Worm (Caenorhabditis elegans) whole organism, L3 larva: ENCODE measurements around the gene orc-4.

Experiments
- R02D3.7 ChIP-seq: fragments of 150-350 bp; optimal IDR thresholded peaks from 2 replicates; lab custom pipeline; 2014; ENCODE audit warnings: missing biosample characterization, missing genetic modification characterization
- aly-2 ChIP-seq: fragments of 150-350 bp; optimal IDR thresholded peaks from 2 replicates; lab custom pipeline; 2014; ENCODE audit warnings: missing biosample characterization, missing genetic modification characterization
- ceh-28 ChIP-seq: fragments of 150-350 bp; optimal IDR thresholded peaks from 2 replicates; lab custom pipeline; 2014; ENCODE audit warnings: missing biosample characterization, missing genetic modification reagents, missing genetic modification characterization
- daf-12 ChIP-seq: fragments of 150-350 bp; optimal IDR thresholded peaks from 2 replicates; lab custom pipeline; 2014; ENCODE audit warnings: missing biosample characterization, missing genetic modification reagents, missing genetic modification characterization
- egl-27 ChIP-seq: sonication (generic microtip); optimal IDR thresholded peaks from 4 replicates; lab custom pipeline; 2017; ENCODE audit warnings: missing biosample characterization, missing genetic modification reagents, missing genetic modification characterization
- egl-5 ChIP-seq: fragments of 150-350 bp; optimal IDR thresholded peaks from 2 replicates; lab custom pipeline; 2017; ENCODE audit warnings: missing biosample characterization, missing genetic modification reagents, missing genetic modification characterization, inconsistent platforms
- elt-1 ChIP-seq: fragments of 150-350 bp; optimal IDR thresholded peaks from 2 replicates; lab custom pipeline; 2014; ENCODE audit warnings: missing biosample characterization, missing genetic modification characterization
- elt-2 ChIP-seq: sonication (generic microtip); optimal IDR thresholded peaks from 2 replicates; lab custom pipeline; 2016; ENCODE audit warnings: missing genetic modification reagents, mild to moderate bottlenecking, missing genetic modification characterization, missing compliant biosample characterization
- elt-3 ChIP-seq, 3 experiments: fragments of 150-350 bp in 1 of 3; sonication (generic microtip) in 2 of 3; optimal IDR thresholded peaks; 2 replicates in 2 of 3; 4 replicates in 1 of 3; lab custom pipeline; 2014 to 2017; ENCODE audit warnings: missing biosample characterization in 3 of 3, missing genetic modification characterization in 3 of 3
- eor-1 ChIP-seq, 2 experiments: fragments of 150-350 bp; optimal IDR thresholded peaks; 2 replicates each; lab custom pipeline; 2014 to 2018; ENCODE audit warnings: missing biosample characterization in 2 of 2, missing genetic modification characterization in 2 of 2
- fkh-10 ChIP-seq: sonication (generic microtip); optimal IDR thresholded peaks from 2 replicates; lab custom pipeline; 2017; ENCODE audit warnings: missing biosample characterization, missing genetic modification reagents, missing genetic modification characterization
- fkh-2 ChIP-seq: fragments of 150-350 bp; optimal IDR thresholded peaks from 2 replicates; lab custom pipeline; 2014; ENCODE audit warnings: missing biosample characterization, missing genetic modification reagents, missing genetic modification characterization
- fos-1 ChIP-seq: fragments of 150-350 bp; optimal IDR thresholded peaks from 2 replicates; lab custom pipeline; 2014; ENCODE audit warnings: missing biosample characterization, missing genetic modification characterization
- hmg-11 ChIP-seq: sonication (generic microtip); optimal IDR thresholded peaks from 2 replicates; lab custom pipeline; 2016; ENCODE audit warnings: missing genetic modification characterization, missing compliant biosample characterization
- jun-1 ChIP-seq: fragments of 150-350 bp; optimal IDR thresholded peaks from 2 replicates; lab custom pipeline; 2014; ENCODE audit warnings: missing biosample characterization, missing genetic modification reagents, missing genetic modification characterization
- lin-15B ChIP-seq: fragments of 150-350 bp; optimal IDR thresholded peaks from 2 replicates; lab custom pipeline; 2014; ENCODE audit warnings: missing biosample characterization, missing genetic modification characterization
- lin-39 ChIP-seq: fragments of 150-350 bp; optimal IDR thresholded peaks from 2 replicates; lab custom pipeline; 2018; ENCODE audit warnings: missing biosample characterization, missing genetic modification reagents, missing genetic modification characterization
- lsy-12 ChIP-seq: sonication (generic microtip); optimal IDR thresholded peaks from 2 replicates; lab custom pipeline; 2016; ENCODE audit warnings: mild to moderate bottlenecking, missing genetic modification characterization, missing compliant biosample characterization
- mdl-1 ChIP-seq: fragments of 150-350 bp; optimal IDR thresholded peaks from 2 replicates; lab custom pipeline; 2014; ENCODE audit warnings: missing biosample characterization, missing genetic modification characterization
- mml-1 ChIP-seq: fragments of 150-350 bp; sonication (generic microtip); optimal IDR thresholded peaks from 3 replicates; lab custom pipeline; 2014; ENCODE audit warnings: missing biosample characterization, missing genetic modification characterization
- nfya-1 ChIP-seq: sonication (generic microtip); optimal IDR thresholded peaks from 2 replicates; lab custom pipeline; 2017; ENCODE audit warnings: missing genetic modification characterization, mild to moderate bottlenecking, missing compliant biosample characterization, antibody characterized with exemption, moderate library complexity; ENCODE audit not compliant: insufficient read depth
- nhr-11 ChIP-seq: fragments of 150-350 bp; optimal IDR thresholded peaks from 2 replicates; lab custom pipeline; 2014; ENCODE audit warnings: missing biosample characterization, missing genetic modification characterization
- nhr-12 ChIP-seq: fragments of 150-350 bp; optimal IDR thresholded peaks from 2 replicates; lab custom pipeline; 2014; ENCODE audit warnings: missing biosample characterization, missing genetic modification characterization
- nhr-237 ChIP-seq: fragments of 150-350 bp; optimal IDR thresholded peaks from 2 replicates; lab custom pipeline; 2014; ENCODE audit warnings: missing biosample characterization, missing genetic modification characterization
- nhr-28 ChIP-seq: fragments of 150-350 bp; optimal IDR thresholded peaks from 2 replicates; lab custom pipeline; 2014; ENCODE audit warnings: missing biosample characterization, missing genetic modification characterization
- nhr-43 ChIP-seq: sonication (generic microtip); optimal IDR thresholded peaks from 2 replicates; lab custom pipeline; 2016; ENCODE audit warnings: mild to moderate bottlenecking, missing genetic modification characterization, missing compliant biosample characterization; ENCODE audit not compliant: poor library complexity, severe bottlenecking
- nhr-67 ChIP-seq: fragments of 150-350 bp; optimal IDR thresholded peaks from 2 replicates; lab custom pipeline; 2014; ENCODE audit warnings: missing biosample characterization, missing genetic modification characterization
- nhr-76 ChIP-seq: fragments of 150-350 bp; sonication (generic microtip); optimal IDR thresholded peaks from 5 replicates; lab custom pipeline; 2014; ENCODE audit warnings: missing biosample characterization, missing genetic modification characterization
- nhr-77 ChIP-seq: fragments of 150-350 bp; optimal IDR thresholded peaks from 2 replicates; lab custom pipeline; 2014; ENCODE audit warnings: missing biosample characterization, missing genetic modification characterization
- pha-4 ChIP-seq: fragments of 150-350 bp; optimal IDR thresholded peaks from 2 replicates; lab custom pipeline; 2014; ENCODE audit warnings: missing biosample characterization, missing genetic modification reagents, missing genetic modification characterization
- snpc-4 ChIP-seq: fragments of 150-350 bp; optimal IDR thresholded peaks from 2 replicates; lab custom pipeline; 2014; ENCODE audit warnings: missing biosample characterization, missing genetic modification characterization
- unc-39 ChIP-seq: sonication (generic microtip); optimal IDR thresholded peaks from 4 replicates; lab custom pipeline; 2017; ENCODE audit warnings: missing biosample characterization, missing genetic modification characterization
- ztf-11 ChIP-seq: fragments of 150-350 bp; optimal IDR thresholded peaks from 2 replicates; lab custom pipeline; 2014; ENCODE audit warnings: missing biosample characterization, missing genetic modification characterization

orc-4 gene

ce11 chrIII:10600894-10601293 lies 45.1 kb upstream of the orc-4 start:
- TF ChIP-seq nhr-11 (tag; lab: Kevin White, UChicago) (peak; percentile 38), snpc-4 (tag; lab: Kevin White, UChicago) (no peak)

DNA sequence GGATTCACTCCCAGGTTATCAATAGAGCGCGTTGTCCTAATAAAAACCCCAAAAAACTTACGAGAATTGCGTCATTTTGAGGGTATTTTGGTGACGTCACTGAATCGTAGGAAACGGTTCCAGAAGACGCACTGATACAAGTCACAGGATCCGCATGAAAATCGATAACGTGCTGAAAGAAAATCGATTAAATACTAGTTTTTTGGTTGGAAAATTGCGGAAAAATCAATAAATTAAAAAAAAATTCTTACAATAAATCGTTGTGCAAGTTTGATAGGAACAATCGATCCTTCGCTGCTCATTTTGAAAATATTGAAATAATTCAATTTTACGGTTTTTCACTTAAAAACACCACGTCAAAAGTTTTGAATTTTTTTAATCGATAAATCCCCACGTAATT lies 42.7 kb upstream of the orc-4 start, which contains the start of gene Y39A1A.2:
Gene Y39A1A.2 (minus strand): TSS at position 319 of the 400 bp plus-strand sequence.
- TF ChIP-seq ceh-28 (tag; lab: Kevin White, UChicago) = peak; percentile 58
- TF ChIP-seq egl-27 (tag; lab: Kevin White, UChicago) = no peak

DNA sequence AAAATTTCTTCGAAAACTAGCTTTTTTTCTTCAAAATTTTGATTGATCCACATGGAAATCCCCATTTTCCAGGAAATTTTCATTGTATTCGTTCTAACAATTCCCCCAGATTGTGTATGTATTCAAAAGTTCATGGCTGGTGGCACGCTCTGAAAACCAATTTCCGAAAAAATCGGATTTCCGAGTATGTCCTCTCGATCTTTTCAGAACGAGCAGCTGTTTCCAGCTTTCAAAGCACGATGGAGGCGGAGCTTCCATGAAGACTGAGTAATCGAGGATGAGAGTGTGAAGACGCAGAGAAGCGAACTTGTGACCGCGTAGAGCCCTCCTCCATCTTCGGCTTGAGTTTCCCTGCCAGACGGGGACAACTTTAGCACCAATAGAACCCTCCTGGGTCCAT lies 41.6 kb upstream of the orc-4 start:
- TF ChIP-seq daf-12 = no peak
- peak; percentile 5 for TF ChIP-seq nfya-1 (tag; lab: Kevin White, UChicago)
- TF ChIP-seq hmg-11 (tag; lab: Kevin White, UChicago) = peak; percentile 70
- TF ChIP-seq, all 47 proteins: peak for 2

DNA sequence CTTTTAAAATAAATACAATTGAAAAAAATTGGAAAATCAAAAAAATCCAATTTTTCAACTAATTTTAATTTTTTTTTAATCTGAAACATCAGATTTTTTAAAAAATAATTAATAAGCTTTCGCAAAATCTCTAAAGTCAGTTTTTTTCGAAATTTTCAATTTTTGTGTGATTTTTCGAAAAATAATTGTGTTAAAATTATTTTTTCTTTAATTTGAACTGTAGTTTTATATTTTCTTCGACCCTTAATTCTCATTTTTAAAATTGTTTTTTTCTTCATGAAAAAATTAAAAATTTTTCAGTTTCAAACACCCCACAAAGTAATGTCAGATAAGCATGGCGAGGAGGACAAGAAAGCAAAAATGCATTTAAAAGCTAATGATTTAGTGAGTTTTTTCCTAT lies 40.9 kb upstream of the orc-4 start, which contains the start of gene rabx-5:
Gene rabx-5 (plus strand): TSS at position 301 of the 400 bp plus-strand sequence.
- TF ChIP-seq elt-3 (tag; optimal IDR thresholded peaks at IDR 0.05; lab: Kevin White, UChicago) (no peak), mdl-1 (tag; lab: Kevin White, UChicago) (no peak), lsy-12 (tag; lab: Kevin White, UChicago) (no peak), pha-4 (tag; lab: Kevin White, UChicago) (no peak), nhr-76 (tag; lab: Kevin White, UChicago) (no peak), nhr-11 (tag; lab: Kevin White, UChicago) (no peak), daf-12 (no peak), ceh-28 (tag; lab: Kevin White, UChicago) (no peak), fkh-10 (GFP tag; lab: Kevin White, UChicago) (no peak), lin-15B (tag; lab: Kevin White, UChicago) (no peak)

ce11 chrIII:10608161-10608560 lies 37.8 kb upstream of the orc-4 start:
- no peak for TF ChIP-seq nhr-237 (tag; lab: Kevin White, UChicago)
- peak; percentile 19 for TF ChIP-seq nfya-1 (tag; lab: Kevin White, UChicago)
- no peak for TF ChIP-seq nhr-77 (tag; lab: Kevin White, UChicago)

DNA sequence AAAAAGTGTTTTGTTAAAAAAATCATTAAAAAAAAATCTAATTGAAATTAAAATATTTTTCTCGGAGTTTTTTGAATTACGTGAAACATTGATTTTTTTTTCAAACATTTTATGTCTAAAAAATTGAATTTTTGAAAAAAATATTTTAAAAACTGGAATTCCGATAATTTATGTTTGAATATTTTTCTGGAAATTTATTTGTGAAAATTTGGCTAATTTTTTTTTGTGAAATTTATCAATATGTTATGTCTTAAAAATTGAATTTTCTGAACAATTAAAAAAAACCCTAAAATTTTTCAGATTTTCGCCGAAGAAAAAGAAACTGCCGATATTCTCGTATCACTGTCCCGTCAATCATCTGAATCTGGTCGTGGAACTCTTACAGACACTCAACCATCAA lies 33.6 kb upstream of the orc-4 start, which contains the start of gene Y39A1A.24:
Gene Y39A1A.24 (plus strand): TSS at position 301 of the 400 bp plus-strand sequence.
- TF ChIP-seq nhr-28 (tag; lab: Kevin White, UChicago) = no peak
- TF ChIP-seq nhr-67 (tag; lab: Kevin White, UChicago) = no peak
- no peak for TF ChIP-seq lsy-12 (tag; lab: Kevin White, UChicago)
- TF ChIP-seq nhr-43 (tag; lab: Kevin White, UChicago) = no peak
- no peak for TF ChIP-seq aly-2 (tag; lab: Kevin White, UChicago)
- no peak for TF ChIP-seq nhr-237 (tag; lab: Kevin White, UChicago)
- TF ChIP-seq elt-1 (tag; lab: Kevin White, UChicago) = no peak
- TF ChIP-seq fkh-10 (GFP tag; lab: Kevin White, UChicago) = no peak
- no peak for TF ChIP-seq fkh-2 (tag; lab: Kevin White, UChicago)
- TF ChIP-seq mml-1 (tag; lab: Kevin White, UChicago) = no peak
- no peak for TF ChIP-seq nfya-1 (tag; lab: Kevin White, UChicago)
- TF ChIP-seq egl-5 = no peak
- no peak for TF ChIP-seq elt-2 (tag; lab: Kevin White, UChicago)
- TF ChIP-seq, all 47 proteins: peak for 0

DNA sequence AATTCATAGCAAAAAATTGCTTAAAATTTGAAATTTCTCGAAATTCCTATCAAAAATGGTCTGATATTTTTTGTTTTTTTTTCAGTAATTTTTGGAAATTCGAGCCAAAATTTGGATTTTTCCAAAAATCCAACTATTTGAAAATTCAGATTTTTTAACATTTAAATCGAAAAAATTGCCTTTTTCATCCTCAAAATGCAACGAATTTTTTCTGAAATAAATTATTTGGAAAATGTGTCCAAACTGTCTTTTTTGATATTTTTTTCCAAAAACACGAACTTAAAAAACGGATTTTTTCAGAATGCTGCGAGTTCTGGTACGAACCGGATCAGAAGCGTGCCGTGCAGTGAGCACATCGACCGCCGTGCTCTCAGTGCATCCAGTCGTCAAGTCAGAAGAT lies 30.8 kb upstream of the orc-4 start, which contains the start of gene mrpl-22:
Gene mrpl-22 (plus strand): TSS at position 301 of the 400 bp plus-strand sequence.
- TF ChIP-seq nhr-43 (tag; lab: Kevin White, UChicago) = no peak
- TF ChIP-seq R02D3.7 (tag; lab: Kevin White, UChicago) = no peak
- TF ChIP-seq ztf-11 (tag; lab: Kevin White, UChicago) = no peak
- TF ChIP-seq nhr-76 (tag; lab: Kevin White, UChicago) = no peak
- no peak for TF ChIP-seq nhr-12 (tag; lab: Kevin White, UChicago)
- TF ChIP-seq nhr-11 (tag; lab: Kevin White, UChicago) = no peak
- TF ChIP-seq elt-2 (tag; lab: Kevin White, UChicago) = no peak
- no peak for TF ChIP-seq eor-1 (tag; optimal IDR thresholded peaks at IDR 0.05; lab: Kevin White, UChicago)
- TF ChIP-seq lin-39 (tag; lab: Kevin White, UChicago) = no peak
- no peak for TF ChIP-seq nfya-1 (tag; lab: Kevin White, UChicago)
- TF ChIP-seq fkh-10 (GFP tag; lab: Kevin White, UChicago) = no peak
- no peak for TF ChIP-seq daf-12
- TF ChIP-seq unc-39 (tag; lab: Kevin White, UChicago) = no peak
- no peak for TF ChIP-seq lsy-12 (tag; lab: Kevin White, UChicago)
- TF ChIP-seq jun-1 (tag; lab: Kevin White, UChicago) = no peak
- no peak for TF ChIP-seq nhr-67 (tag; lab: Kevin White, UChicago)
- no peak for TF ChIP-seq fos-1 (tag; lab: Kevin White, UChicago)
- no peak for TF ChIP-seq hmg-11 (tag; lab: Kevin White, UChicago)
- TF ChIP-seq elt-3 (tag; optimal IDR thresholded peaks at IDR 0.05; lab: Kevin White, UChicago) = no peak
- TF ChIP-seq snpc-4 (tag; lab: Kevin White, UChicago) = no peak
